Worm (Caenorhabditis elegans): ENCODE data around the gene ZK1320.7.

- TF ChIP-seq W03F9.2 (tag; optimal IDR thresholded peaks at IDR 0.05) (no peak), him-1 (tag; optimal IDR thresholded peaks at IDR 0.05) (no peak), dao-5 (tag; optimal IDR thresholded peaks at IDR 0.05) (no peak)
These were observed 9.2 kb upstream of the ZK1320.7 start for ce11 chrII:9662160-9662559.

Data from whole organism, L4/young adult.